Worm (Caenorhabditis elegans) whole organism, L4 larva: ENCODE measurements around the gene mxl-1.

Experiments
- ama-1 ChIP-seq: fragments of 150-350 bp; optimal IDR thresholded peaks from 2 replicates; lab custom pipeline; 2014; ENCODE audit warnings: inconsistent platforms, mixed read lengths
- dmd-8 ChIP-seq: fragments of 200-800 bp; sonication (Bioruptor generic); IDR thresholded peaks from 2 replicates; pipeline ENCODE4 v1.3.6; 2022; ENCODE audit warnings: missing genetic modification characterization, missing compliant biosample characterization
- dmd-9 ChIP-seq: fragments of 200-800 bp; sonication (Bioruptor generic); IDR thresholded peaks from 2 replicates; pipeline ENCODE4 v1.3.6; 2022; ENCODE audit warnings: missing genetic modification reagents, missing genetic modification characterization, missing compliant biosample characterization
- hlh-30 ChIP-seq: sonication (generic microtip); optimal IDR thresholded peaks from 2 replicates; lab custom pipeline; 2017; ENCODE audit warnings: antibody characterized with exemption, mild to moderate bottlenecking, missing genetic modification characterization, missing compliant biosample characterization; ENCODE audit not compliant: insufficient read depth
- jun-1 ChIP-seq: fragments of 150-350 bp; optimal IDR thresholded peaks from 2 replicates; lab custom pipeline; 2014; ENCODE audit warnings: missing biosample characterization, missing genetic modification reagents, missing genetic modification characterization
- lin-29 ChIP-seq: fragments of 200-800 bp; sonication (Bioruptor generic); IDR thresholded peaks from 2 replicates; pipeline ENCODE4 v1.3.6; 2022; ENCODE audit warnings: missing genetic modification reagents, missing genetic modification characterization, missing compliant biosample characterization
- lin-38 ChIP-seq: fragments of 200-800 bp; sonication (Bioruptor generic); IDR thresholded peaks from 2 replicates; pipeline ENCODE4 v1.3.6; 2022; ENCODE audit warnings: missing genetic modification reagents, missing genetic modification characterization, missing compliant biosample characterization
- nhr-25 ChIP-seq: sonication (generic microtip); optimal IDR thresholded peaks from 2 replicates; lab custom pipeline; 2017; ENCODE audit warnings: missing genetic modification characterization, mild to moderate bottlenecking, missing compliant biosample characterization, antibody characterized with exemption, moderate library complexity, borderline replicate concordance; ENCODE audit not compliant: insufficient read depth
- nhr-28 ChIP-seq: fragments of 150-350 bp; optimal IDR thresholded peaks from 2 replicates; lab custom pipeline; 2014; ENCODE audit warnings: missing biosample characterization, missing genetic modification characterization
- nhr-77 ChIP-seq: fragments of 150-350 bp; optimal IDR thresholded peaks from 2 replicates; lab custom pipeline; 2014; ENCODE audit warnings: missing biosample characterization, missing genetic modification characterization
- pha-4 ChIP-seq, 2 experiments: fragments of 150-350 bp in 1 of 2; fragments of 200-800 bp in 1 of 2; sonication (Bioruptor generic) in 1 of 2; IDR thresholded peaks in 1 of 2; optimal IDR thresholded peaks in 1 of 2; 2 replicates each; pipeline versions ENCODE4 v1.3.6 to Lab custom; 2014 to 2022; ENCODE audit warnings: missing genetic modification characterization in 2 of 2, missing genetic modification reagents in 2 of 2, missing biosample characterization in 1 of 2, missing compliant biosample characterization in 1 of 2
- sdz-12 ChIP-seq: fragments of 200-800 bp; sonication (Bioruptor generic); optimal IDR thresholded peaks from 2 replicates; lab custom pipeline; 2018; ENCODE audit warnings: mild to moderate bottlenecking, missing genetic modification characterization, missing compliant biosample characterization
- ztf-7 ChIP-seq: fragments of 150-350 bp; optimal IDR thresholded peaks from 2 replicates; lab custom pipeline; 2014; ENCODE audit warnings: missing biosample characterization, missing genetic modification characterization

DNA sequence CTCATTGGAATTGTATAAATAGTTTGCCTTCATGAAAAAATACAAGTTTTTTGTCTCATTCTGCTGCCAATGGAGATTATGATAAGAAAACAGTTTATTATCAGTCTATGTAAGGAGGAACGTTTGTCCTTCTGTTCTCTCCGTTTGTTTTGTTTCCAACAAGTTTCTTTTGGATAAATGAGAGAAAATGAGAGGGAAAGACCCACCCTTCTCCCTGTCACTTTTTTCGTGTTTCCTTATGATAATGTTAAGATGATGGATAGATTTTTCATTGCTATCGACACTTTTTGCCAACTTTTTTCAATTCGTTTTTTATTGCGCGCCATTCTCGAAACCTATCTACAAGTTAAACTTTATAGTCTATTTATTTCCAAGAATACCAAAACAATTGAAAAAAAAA lies 13.5 kb upstream of the mxl-1 start:
- TF ChIP-seq hlh-30 (tag; lab: Kevin White, UChicago) (no peak), dmd-9 (GFP tag; lab: Robert Waterston, UW) (no peak), lin-29 (no peak), sdz-12 (GFP tag; lab: Kevin White, UChicago) (no peak), ztf-7 (tag; lab: Kevin White, UChicago) (no peak), dmd-8 (GFP tag; lab: Robert Waterston, UW) (no peak), nhr-77 (no peak), ama-1 (lab: Kevin White, UChicago) (no peak), jun-1 (no peak), nhr-25 (tag; lab: Kevin White, UChicago) (no peak), nhr-28 (tag; lab: Kevin White, UChicago) (peak; percentile 39), lin-38 (GFP tag; lab: Robert Waterston, UW) (no peak), pha-4 (GFP tag; IDR thresholded peaks at IDR 0.05; lab: Robert Waterston, UW) (no peak), pha-4 (tag; optimal IDR thresholded peaks at IDR 0.05; lab: Kevin White, UChicago) (no peak)
